Worm (Caenorhabditis elegans) whole organism, late embryonic: ENCODE measurements around the gene ida-1.

Experiments used
- F13H6.1 ChIP-seq: sonication (generic microtip); optimal IDR thresholded peaks from 2 replicates; lab custom pipeline; 2016; ENCODE audit warnings: missing genetic modification characterization, missing compliant biosample characterization
- ama-1 ChIP-seq: fragments of 150-350 bp; optimal IDR thresholded peaks from 2 replicates; lab custom pipeline; 2014
- ceh-6 ChIP-seq: fragments of 200-800 bp; sonication (Bioruptor generic); optimal IDR thresholded peaks from 2 replicates; lab custom pipeline; 2018; ENCODE audit warnings: mild to moderate bottlenecking, missing genetic modification characterization, missing compliant biosample characterization
- fax-1 ChIP-seq: sonication (generic microtip); optimal IDR thresholded peaks from 2 replicates; lab custom pipeline; 2016; ENCODE audit warnings: missing genotype, missing genetic modification characterization, missing compliant biosample characterization
- lin-11 ChIP-seq: fragments of 200-800 bp; sonication (Bioruptor generic); optimal IDR thresholded peaks from 2 replicates; lab custom pipeline; 2018; ENCODE audit warnings: mild to moderate bottlenecking, missing genetic modification characterization, missing compliant biosample characterization
- odd-2 ChIP-seq: sonication (generic microtip); optimal IDR thresholded peaks from 2 replicates; lab custom pipeline; 2017; ENCODE audit warnings: antibody characterized with exemption, mild to moderate bottlenecking, missing genetic modification characterization, missing compliant biosample characterization
- pax-1 ChIP-seq: fragments of 150-350 bp; optimal IDR thresholded peaks from 2 replicates; lab custom pipeline; 2014; ENCODE audit warnings: missing biosample characterization, missing genetic modification characterization
- unc-42 ChIP-seq: sonication (generic microtip); optimal IDR thresholded peaks from 2 replicates; lab custom pipeline; 2016; ENCODE audit warnings: missing genotype, missing genetic modification characterization, missing compliant biosample characterization

ce11 chrIII:5744579-5744978, 10.8 kb upstream of the ida-1 start, which contains the start of gene B0244.5:
- TF ChIP-seq fax-1 (tag; lab: Kevin White, UChicago): no peak
- TF ChIP-seq ama-1: no peak
- no peak for TF ChIP-seq lin-11 (tag; lab: Kevin White, UChicago)
- TF ChIP-seq pax-1 (tag; lab: Kevin White, UChicago): no peak
- no peak for TF ChIP-seq odd-2
- no peak for TF ChIP-seq unc-42 (tag; lab: Kevin White, UChicago)
- no peak for TF ChIP-seq ceh-6
- no peak for TF ChIP-seq F13H6.1
